Worm (Caenorhabditis elegans): ENCODE measurements around the gene C45B11.2.

C45B11.2 gene

DNA sequence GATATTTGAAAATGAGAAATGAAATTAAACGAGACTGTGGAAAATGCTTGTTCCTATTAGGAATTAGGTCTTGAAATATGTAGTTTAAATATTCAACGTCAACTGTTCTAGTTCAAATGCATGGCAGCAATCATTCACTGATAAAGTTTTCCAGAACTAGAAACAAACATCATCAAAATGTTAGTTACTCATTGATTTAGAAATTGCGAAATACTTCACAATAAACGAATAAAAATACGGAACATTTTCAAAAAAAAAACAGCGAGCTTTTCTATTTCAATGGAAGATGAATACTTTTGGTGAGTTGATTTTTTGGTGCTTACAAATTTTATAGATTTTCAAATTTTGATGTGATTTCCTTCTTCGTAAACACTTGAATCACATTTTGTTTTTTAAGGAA is at the start of gene C45B11.2:
Gene C45B11.2 (plus strand): TSS at position 173 of the 400 bp plus-strand sequence.
- TF ChIP-seq cog-1 (tag; optimal IDR thresholded peaks at IDR 0.05) (no peak), ref-1 (GFP tag; conservative IDR thresholded peaks at IDR 0.05) (no peak), tab-1 (GFP tag; IDR thresholded peaks at IDR 0.05) (no peak), klf-2 (GFP tag; conservative IDR thresholded peaks at IDR 0.05) (no peak), med-1 (GFP tag; optimal IDR thresholded peaks at IDR 0.05; ENCODE audit: insufficient read depth) (no peak), ztf-23 (GFP tag; IDR thresholded peaks at IDR 0.05) (no peak), T22C8.4 (GFP tag; IDR thresholded peaks at IDR 0.05) (no peak), flt-1 (GFP tag; IDR thresholded peaks at IDR 0.05) (no peak), ztf-29 (GFP tag; IDR thresholded peaks at IDR 0.05) (no peak)

DNA sequence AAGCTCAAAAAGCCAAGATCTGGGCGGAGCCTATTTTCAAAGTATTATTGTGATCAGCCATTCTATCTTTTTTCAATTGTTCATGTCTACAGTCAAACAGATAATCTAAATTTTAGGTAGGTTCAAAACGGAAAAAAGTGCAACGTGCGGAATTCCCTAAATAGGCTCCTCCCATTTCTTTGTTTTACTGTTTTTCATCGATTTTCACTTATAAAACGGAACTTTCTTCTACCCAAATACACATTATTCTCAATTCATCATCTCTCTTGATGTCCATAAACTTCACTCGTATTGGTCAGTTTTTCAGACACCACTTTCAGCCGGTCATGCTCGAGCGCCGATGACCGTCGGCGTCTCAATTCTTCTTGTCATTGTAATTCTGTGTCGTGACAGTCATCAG is 43.7 kb upstream of the C45B11.2 start, which contains the start of gene F53B7.7:
Gene F53B7.7 (plus strand): TSS at position 301 of the 400 bp plus-strand sequence.
- TF ChIP-seq tab-1 (GFP tag; IDR thresholded peaks at IDR 0.05) (no peak), med-1 (GFP tag; optimal IDR thresholded peaks at IDR 0.05; ENCODE audit: insufficient read depth) (no peak), klf-2 (GFP tag; conservative IDR thresholded peaks at IDR 0.05) (no peak), flt-1 (GFP tag; IDR thresholded peaks at IDR 0.05) (no peak), ztf-23 (GFP tag; IDR thresholded peaks at IDR 0.05) (no peak), T22C8.4 (GFP tag; IDR thresholded peaks at IDR 0.05) (no peak), ref-1 (GFP tag; conservative IDR thresholded peaks at IDR 0.05) (no peak), ztf-29 (GFP tag; IDR thresholded peaks at IDR 0.05) (no peak), cog-1 (tag; optimal IDR thresholded peaks at IDR 0.05) (no peak)

DNA sequence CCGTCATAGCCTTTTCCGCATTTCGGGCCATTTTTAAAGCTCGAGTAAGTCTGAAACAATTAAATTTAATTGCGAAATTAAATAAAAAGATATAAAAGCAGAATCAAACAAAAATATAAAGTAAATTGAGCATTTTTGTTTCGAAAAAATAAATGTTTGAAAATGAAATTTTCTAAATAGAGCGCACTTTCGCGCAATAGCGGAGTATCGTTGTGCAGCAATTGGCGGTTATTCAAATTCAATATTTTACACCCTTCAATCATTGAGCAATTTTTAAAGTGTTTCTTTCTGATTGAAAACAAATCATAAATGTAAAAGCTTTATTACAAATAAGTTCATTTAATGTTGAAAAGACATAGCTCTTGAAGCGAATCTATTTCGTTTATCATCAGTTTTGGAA is 41.9 kb upstream of the C45B11.2 start, which contains the start of gene isy-1:
Gene isy-1 (minus strand): TSS at position 50 of the 400 bp plus-strand sequence.
- TF ChIP-seq ref-1 (GFP tag; conservative IDR thresholded peaks at IDR 0.05) (no peak), ztf-23 (GFP tag; IDR thresholded peaks at IDR 0.05) (peak; percentile 82)

DNA sequence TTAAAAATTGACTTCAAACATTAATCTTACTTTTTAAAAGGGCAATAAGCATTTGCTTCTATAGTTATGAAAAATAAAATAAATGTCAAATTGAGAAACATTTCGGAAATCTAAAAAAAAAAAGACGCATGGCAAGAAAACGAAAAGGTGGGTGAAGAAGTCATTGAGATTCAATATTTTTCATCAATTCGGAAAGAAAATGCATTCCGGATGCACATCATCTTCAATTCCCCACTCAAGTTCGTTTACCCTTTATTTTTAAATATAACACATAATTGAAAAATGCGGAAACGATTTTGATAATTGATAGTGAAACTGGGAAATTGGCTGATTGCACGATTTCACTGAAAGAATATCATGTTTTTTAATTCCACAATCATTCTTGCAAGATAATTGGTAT is 40.1 kb upstream of the C45B11.2 start, which contains the start of gene F53B7.4:
Gene F53B7.4 (minus strand): TSS at position 101 of the 400 bp plus-strand sequence.
- TF ChIP-seq ztf-23 (GFP tag; IDR thresholded peaks at IDR 0.05) (no peak), tab-1 (GFP tag; IDR thresholded peaks at IDR 0.05) (no peak), flt-1 (GFP tag; IDR thresholded peaks at IDR 0.05) (no peak)

ce11 chrV:11004094-11004493 is 38.4 kb upstream of the C45B11.2 start:
- TF ChIP-seq ztf-23 (GFP tag; IDR thresholded peaks at IDR 0.05): no peak
- no peak for TF ChIP-seq med-1 (GFP tag; optimal IDR thresholded peaks at IDR 0.05; ENCODE audit: insufficient read depth)

DNA sequence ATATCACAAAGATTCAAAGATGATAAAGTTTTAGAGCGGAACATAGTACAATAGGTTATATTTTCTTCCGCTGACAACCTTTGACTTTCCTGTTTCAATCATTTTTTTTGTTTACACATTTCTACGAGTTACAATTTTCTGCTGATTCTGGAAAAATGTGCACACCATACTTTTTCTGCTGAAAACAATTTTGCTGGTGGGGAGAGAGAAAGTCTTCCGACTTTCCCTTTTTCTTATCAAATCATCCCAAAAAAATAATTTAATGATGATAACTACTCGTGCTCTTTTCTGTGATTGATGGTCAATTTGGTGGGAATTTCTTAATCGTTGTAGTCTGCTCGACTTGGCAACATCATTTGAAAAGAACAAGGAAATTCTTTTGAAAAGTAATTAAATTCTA is 34.9 kb upstream of the C45B11.2 start:
- TF ChIP-seq ztf-29 (GFP tag; IDR thresholded peaks at IDR 0.05) (no peak), ref-1 (GFP tag; conservative IDR thresholded peaks at IDR 0.05) (no peak), klf-2 (GFP tag; conservative IDR thresholded peaks at IDR 0.05) (no peak), med-1 (GFP tag; optimal IDR thresholded peaks at IDR 0.05; ENCODE audit: insufficient read depth) (no peak), ztf-23 (GFP tag; IDR thresholded peaks at IDR 0.05) (no peak), T22C8.4 (GFP tag; IDR thresholded peaks at IDR 0.05) (no peak), flt-1 (GFP tag; IDR thresholded peaks at IDR 0.05) (no peak)

DNA sequence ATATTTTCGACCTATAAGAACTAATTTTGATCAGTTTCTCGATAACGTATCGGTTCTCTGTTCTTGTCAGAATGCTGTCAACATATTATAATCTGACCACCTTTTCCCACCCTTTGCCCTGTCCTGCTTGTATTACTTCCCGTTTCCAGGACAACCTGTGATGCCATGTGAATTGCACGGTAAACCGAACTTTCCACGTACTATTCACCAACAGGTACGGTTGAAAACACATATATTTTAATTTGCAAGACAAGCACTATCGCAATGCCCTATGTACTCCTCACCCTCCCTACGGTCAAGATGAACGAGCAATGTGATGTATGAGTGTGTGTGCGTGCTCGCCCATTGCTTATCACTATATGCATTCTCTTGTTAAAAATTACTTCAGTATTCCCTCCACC is 33.4 kb upstream of the C45B11.2 start:
- TF ChIP-seq T22C8.4 (GFP tag; IDR thresholded peaks at IDR 0.05) (no peak), klf-2 (GFP tag; conservative IDR thresholded peaks at IDR 0.05) (no peak), ztf-29 (GFP tag; IDR thresholded peaks at IDR 0.05) (no peak), ztf-23 (GFP tag; IDR thresholded peaks at IDR 0.05) (no peak), tab-1 (GFP tag; IDR thresholded peaks at IDR 0.05) (no peak), med-1 (GFP tag; optimal IDR thresholded peaks at IDR 0.05; ENCODE audit: insufficient read depth) (no peak), ref-1 (GFP tag; conservative IDR thresholded peaks at IDR 0.05) (no peak), flt-1 (GFP tag; IDR thresholded peaks at IDR 0.05) (no peak), cog-1 (tag; optimal IDR thresholded peaks at IDR 0.05) (no peak)

DNA sequence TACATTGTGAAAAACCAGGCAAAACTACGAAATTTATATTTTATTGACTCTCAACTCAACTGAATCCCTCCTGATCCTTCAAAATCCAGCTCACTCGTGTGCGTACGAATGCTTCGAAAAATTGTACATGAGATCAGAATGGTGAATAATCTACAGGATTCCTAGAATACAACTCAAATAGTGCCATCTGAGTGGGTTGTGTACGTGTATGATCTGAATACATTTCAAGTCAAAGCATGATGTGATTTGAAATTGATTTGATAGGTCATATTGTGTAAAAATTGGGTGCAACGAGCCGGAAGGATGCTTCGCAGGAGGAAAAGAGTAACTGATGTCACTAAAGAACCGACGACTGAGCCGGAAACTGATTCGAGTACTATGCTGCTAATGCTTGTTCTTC is 31.7 kb upstream of the C45B11.2 start:
- TF ChIP-seq ztf-29 (GFP tag; IDR thresholded peaks at IDR 0.05): no peak
- no peak for TF ChIP-seq flt-1 (GFP tag; IDR thresholded peaks at IDR 0.05)
- no peak for TF ChIP-seq cog-1 (tag; optimal IDR thresholded peaks at IDR 0.05)
- no peak for TF ChIP-seq klf-2 (GFP tag; conservative IDR thresholded peaks at IDR 0.05)
- TF ChIP-seq tab-1 (GFP tag; IDR thresholded peaks at IDR 0.05): no peak
- TF ChIP-seq med-1 (GFP tag; optimal IDR thresholded peaks at IDR 0.05; ENCODE audit: insufficient read depth): no peak
- TF ChIP-seq ztf-23 (GFP tag; IDR thresholded peaks at IDR 0.05): no peak
- no peak for TF ChIP-seq T22C8.4 (GFP tag; IDR thresholded peaks at IDR 0.05)
- TF ChIP-seq ref-1 (GFP tag; conservative IDR thresholded peaks at IDR 0.05): no peak

DNA sequence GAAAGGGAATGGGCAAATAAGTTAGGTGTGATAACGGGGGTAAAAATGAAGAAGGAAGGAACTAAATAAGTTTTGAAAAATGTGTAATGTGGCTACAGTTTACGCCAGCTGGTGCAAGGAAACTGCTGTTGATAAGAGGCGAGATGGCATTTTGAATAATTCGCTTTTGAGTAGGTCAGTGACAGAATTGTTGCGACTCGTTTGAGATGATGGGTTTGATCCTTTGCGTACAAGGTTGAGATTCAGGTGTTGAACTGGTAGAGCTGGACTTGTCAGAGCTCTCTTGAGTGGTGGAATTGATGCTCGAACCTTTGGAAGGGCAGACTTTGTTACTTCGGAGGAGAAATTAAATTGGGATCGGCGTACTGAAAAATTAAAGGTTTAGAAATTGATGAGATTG is 30.7 kb upstream of the C45B11.2 start:
- no peak for TF ChIP-seq klf-2 (GFP tag; conservative IDR thresholded peaks at IDR 0.05)
- TF ChIP-seq ref-1 (GFP tag; conservative IDR thresholded peaks at IDR 0.05): no peak
- no peak for TF ChIP-seq ztf-23 (GFP tag; IDR thresholded peaks at IDR 0.05)
- no peak for TF ChIP-seq tab-1 (GFP tag; IDR thresholded peaks at IDR 0.05)

DNA sequence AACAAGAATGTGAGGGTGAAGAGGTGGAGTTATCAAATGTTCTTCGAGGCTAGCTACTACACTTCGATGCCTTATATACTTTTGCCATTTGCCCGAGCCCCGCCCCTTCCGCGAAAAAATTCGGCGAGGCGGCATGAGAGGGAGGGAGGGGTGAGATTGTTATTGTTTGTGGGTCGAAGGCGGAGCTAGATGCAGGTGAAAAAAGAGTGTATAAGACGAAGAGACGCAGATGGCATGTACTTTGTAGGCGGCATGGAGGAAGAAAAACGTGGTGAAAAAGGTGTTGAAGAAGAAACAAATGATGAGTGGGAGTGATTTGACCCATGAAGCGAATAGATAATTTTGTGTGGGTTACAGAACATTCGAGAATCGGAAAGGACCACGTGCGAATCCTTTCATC is 30.1 kb upstream of the C45B11.2 start, which contains the start of gene C13G3.1:
Gene C13G3.1 (minus strand): TSS at position 47 of the 400 bp plus-strand sequence.
- TF ChIP-seq T22C8.4 (GFP tag; IDR thresholded peaks at IDR 0.05): no peak
- no peak for TF ChIP-seq med-1 (GFP tag; optimal IDR thresholded peaks at IDR 0.05; ENCODE audit: insufficient read depth)
- no peak for TF ChIP-seq tab-1 (GFP tag; IDR thresholded peaks at IDR 0.05)
- TF ChIP-seq ztf-23 (GFP tag; IDR thresholded peaks at IDR 0.05): no peak
- TF ChIP-seq cog-1 (tag; optimal IDR thresholded peaks at IDR 0.05): no peak
- TF ChIP-seq ztf-29 (GFP tag; IDR thresholded peaks at IDR 0.05): no peak
- no peak for TF ChIP-seq flt-1 (GFP tag; IDR thresholded peaks at IDR 0.05)
- TF ChIP-seq ref-1 (GFP tag; conservative IDR thresholded peaks at IDR 0.05): no peak
- TF ChIP-seq klf-2 (GFP tag; conservative IDR thresholded peaks at IDR 0.05): no peak

- TF ChIP-seq ztf-29 (GFP tag; IDR thresholded peaks at IDR 0.05): no peak
- TF ChIP-seq T22C8.4 (GFP tag; IDR thresholded peaks at IDR 0.05): no peak
- no peak for TF ChIP-seq klf-2 (GFP tag; conservative IDR thresholded peaks at IDR 0.05)
- TF ChIP-seq cog-1 (tag; optimal IDR thresholded peaks at IDR 0.05): no peak
- no peak for TF ChIP-seq ztf-23 (GFP tag; IDR thresholded peaks at IDR 0.05)
Observed at ce11 chrV:11013179-11013578, 29.3 kb upstream of the C45B11.2 start.
